Worm (Caenorhabditis elegans) whole organism, L4 larva: ENCODE data around the gene T26H8.4.
"Not testable (repeated sequence)": the region's sequence is repeated elsewhere in the genome, so short reads cannot be mapped to it uniquely, and the experiment has no call there.

Source experiments
- Y105C5A.15 ChIP-seq: fragments of 200-800 bp; sonication (Bioruptor generic); IDR thresholded peaks from 2 replicates; pipeline ENCODE4 v1.3.6; 2022; ENCODE audit warnings: missing genetic modification characterization, missing compliant biosample characterization
- Y48G9A.11 ChIP-seq: fragments of 200-800 bp; sonication (Bioruptor generic); IDR thresholded peaks from 2 replicates; pipeline ENCODE4 v1.3.6; 2022; ENCODE audit warnings: missing genetic modification reagents, missing genetic modification characterization, missing compliant biosample characterization
- Y75B8A.6 ChIP-seq: fragments of 200-800 bp; sonication (Bioruptor generic); IDR thresholded peaks from 2 replicates; pipeline ENCODE4 v1.3.6; 2022; ENCODE audit warnings: missing genetic modification reagents, missing genetic modification characterization, missing compliant biosample characterization
- ZK337.2 ChIP-seq: fragments of 200-800 bp; sonication (Bioruptor generic); IDR thresholded peaks from 2 replicates; pipeline ENCODE4 v1.3.6; 2022; ENCODE audit warnings: missing genetic modification reagents, missing genetic modification characterization, missing compliant biosample characterization
- arid-1 ChIP-seq: fragments of 200-800 bp; sonication (Bioruptor generic); conservative IDR thresholded peaks from 2 replicates; pipeline ENCODE4 v1.3.6; 2022; ENCODE audit warnings: missing genetic modification reagents, missing genetic modification characterization, missing compliant biosample characterization
- ceh-32 ChIP-seq: sonication (generic microtip); optimal IDR thresholded peaks from 2 replicates; lab custom pipeline; 2016; ENCODE audit warnings: mild to moderate bottlenecking, missing genetic modification characterization, missing compliant biosample characterization; ENCODE audit not compliant: poor library complexity
- ctbp-1 ChIP-seq: fragments of 200-800 bp; sonication (Bioruptor generic); IDR thresholded peaks from 2 replicates; pipeline ENCODE4 v1.3.6; 2022; ENCODE audit warnings: missing genetic modification reagents, missing genetic modification characterization, missing compliant biosample characterization
- daf-16 ChIP-seq, 3 experiments: sonication (generic microtip); optimal IDR thresholded peaks; 2 replicates each; lab custom pipeline; 2016 to 2017; ENCODE audit warnings: missing genetic modification characterization in 3 of 3, missing genetic modification reagents in 3 of 3, mild to moderate bottlenecking in 2 of 3, missing compliant biosample characterization in 2 of 3, missing biosample characterization in 1 of 3, moderate library complexity in 1 of 3
- dmd-6 ChIP-seq: fragments of 200-800 bp; sonication (Bioruptor generic); IDR thresholded peaks from 2 replicates; pipeline ENCODE4 v1.3.6; 2022; ENCODE audit warnings: missing genetic modification reagents, missing genetic modification characterization, missing compliant biosample characterization
- dmd-9 ChIP-seq: fragments of 200-800 bp; sonication (Bioruptor generic); IDR thresholded peaks from 2 replicates; pipeline ENCODE4 v1.3.6; 2022; ENCODE audit warnings: missing genetic modification reagents, missing genetic modification characterization, missing compliant biosample characterization
- duxl-1 ChIP-seq: sonication (generic microtip); optimal IDR thresholded peaks from 2 replicates; lab custom pipeline; 2016; ENCODE audit warnings: mild to moderate bottlenecking, missing genetic modification characterization, moderate library complexity, missing compliant biosample characterization; ENCODE audit not compliant: poor library complexity
- dve-1 ChIP-seq: sonication (generic microtip); optimal IDR thresholded peaks from 2 replicates; lab custom pipeline; 2017; ENCODE audit warnings: antibody characterized with exemption, mild to moderate bottlenecking, missing genetic modification characterization, missing compliant biosample characterization; ENCODE audit not compliant: insufficient read depth
- egl-43 ChIP-seq: fragments of 200-800 bp; sonication (Bioruptor generic); IDR thresholded peaks from 2 replicates; pipeline ENCODE4 v1.3.6; 2022; ENCODE audit warnings: missing genetic modification reagents, missing genetic modification characterization, missing compliant biosample characterization
- hif-1 ChIP-seq, 2 experiments: sonication (generic microtip); optimal IDR thresholded peaks; 2 replicates each; lab custom pipeline; 2016 to 2017; ENCODE audit warnings: missing compliant biosample characterization in 2 of 2, missing genetic modification characterization in 2 of 2, missing genetic modification reagents in 2 of 2, missing genotype in 2 of 2, mild to moderate bottlenecking in 1 of 2
- hlh-11 ChIP-seq: fragments of 200-800 bp; sonication (Bioruptor generic); optimal IDR thresholded peaks from 2 replicates; lab custom pipeline; 2018; ENCODE audit warnings: mild to moderate bottlenecking, missing genetic modification characterization, missing compliant biosample characterization
- lim-7 ChIP-seq: fragments of 200-800 bp; sonication (Bioruptor generic); IDR thresholded peaks from 2 replicates; pipeline ENCODE4 v1.3.6; 2022; ENCODE audit warnings: missing genetic modification characterization, missing compliant biosample characterization
- lin-1 ChIP-seq: fragments of 200-800 bp; sonication (Bioruptor generic); IDR thresholded peaks from 2 replicates; pipeline ENCODE4 v1.3.6; 2022; ENCODE audit warnings: missing genetic modification reagents, missing genetic modification characterization, missing compliant biosample characterization
- madf-5 ChIP-seq, 2 experiments: fragments of 200-800 bp; sonication (Bioruptor generic); IDR thresholded peaks; 2 replicates each; pipeline ENCODE4 v1.3.6; 2022; ENCODE audit warnings: missing compliant biosample characterization in 2 of 2, missing genetic modification characterization in 2 of 2
- mdt-29 ChIP-seq: fragments of 200-800 bp; sonication (Bioruptor generic); IDR thresholded peaks from 2 replicates; pipeline ENCODE4 v1.3.6; 2022; ENCODE audit warnings: missing genetic modification reagents, missing genetic modification characterization, missing compliant biosample characterization
- nhr-102 ChIP-seq: sonication (generic microtip); optimal IDR thresholded peaks from 2 replicates; lab custom pipeline; 2016; ENCODE audit warnings: mild to moderate bottlenecking, missing genetic modification characterization, moderate library complexity, missing compliant biosample characterization
- nhr-111 ChIP-seq: fragments of 200-800 bp; sonication (Bioruptor generic); optimal IDR thresholded peaks from 2 replicates; lab custom pipeline; 2018; ENCODE audit warnings: mild to moderate bottlenecking, missing genetic modification characterization, missing compliant biosample characterization
- nhr-28 ChIP-seq: fragments of 150-350 bp; optimal IDR thresholded peaks from 2 replicates; lab custom pipeline; 2014; ENCODE audit warnings: missing biosample characterization, missing genetic modification characterization
- nhr-6 ChIP-seq: fragments of 150-350 bp; optimal IDR thresholded peaks from 2 replicates; lab custom pipeline; 2014; ENCODE audit warnings: missing biosample characterization, missing genetic modification characterization
- pha-4 ChIP-seq, 2 experiments: fragments of 150-350 bp in 1 of 2; fragments of 200-800 bp in 1 of 2; sonication (Bioruptor generic) in 1 of 2; IDR thresholded peaks in 1 of 2; optimal IDR thresholded peaks in 1 of 2; 2 replicates each; pipeline versions ENCODE4 v1.3.6 to Lab custom; 2014 to 2022; ENCODE audit warnings: missing genetic modification characterization in 2 of 2, missing genetic modification reagents in 2 of 2, missing biosample characterization in 1 of 2, missing compliant biosample characterization in 1 of 2
- pqm-1 ChIP-seq: sonication (generic microtip); optimal IDR thresholded peaks from 2 replicates; lab custom pipeline; 2017; ENCODE audit warnings: missing biosample characterization, missing genetic modification characterization
- set-16 ChIP-seq: fragments of 200-800 bp; sonication (Bioruptor generic); IDR thresholded peaks from 2 replicates; pipeline ENCODE4 v1.3.6; 2022; ENCODE audit warnings: missing genetic modification reagents, missing genetic modification characterization, missing compliant biosample characterization
- skn-1 ChIP-seq: fragments of 150-350 bp; optimal IDR thresholded peaks from 2 replicates; lab custom pipeline; 2014; ENCODE audit warnings: missing biosample characterization, missing genetic modification characterization
- snpc-1.2 ChIP-seq: fragments of 200-800 bp; sonication (Bioruptor generic); IDR thresholded peaks from 2 replicates; pipeline ENCODE4 v1.3.6; 2022; ENCODE audit warnings: missing genetic modification reagents, missing genetic modification characterization, missing compliant biosample characterization
- vab-7 ChIP-seq: fragments of 200-800 bp; sonication (Bioruptor generic); IDR thresholded peaks from 2 replicates; pipeline ENCODE4 v1.3.6; 2022; ENCODE audit warnings: missing genetic modification reagents, missing genetic modification characterization, missing compliant biosample characterization

Gene T26H8.4

ce11 chrV:15323417-15323816 lies 16.8 kb upstream of the T26H8.4 start:
- no peak for TF ChIP-seq ceh-32 (tag; lab: Kevin White, UChicago)
- TF ChIP-seq duxl-1 (tag; lab: Kevin White, UChicago), result no peak
- peak; percentile 73 for TF ChIP-seq nhr-28 (tag; lab: Kevin White, UChicago)
- peak; percentile 19 for TF ChIP-seq nhr-6 (tag; lab: Kevin White, UChicago)
- no peak for TF ChIP-seq daf-16 (GFP tag; optimal IDR thresholded peaks at IDR 0.05; lab: Kevin White, UChicago)
- TF ChIP-seq daf-16 (tag; optimal IDR thresholded peaks at IDR 0.05; lab: Kevin White, UChicago), result peak; percentile 44
- peak; percentile 27 for TF ChIP-seq hlh-11 (tag; lab: Kevin White, UChicago)
- TF ChIP-seq hif-1 (tag; optimal IDR thresholded peaks at IDR 0.05; lab: Kevin White, UChicago), result no peak
- no peak for TF ChIP-seq skn-1
- no peak for TF ChIP-seq nhr-102 (tag; lab: Kevin White, UChicago)
- no peak for TF ChIP-seq dmd-9 (GFP tag; lab: Robert Waterston, UW)
- no peak for TF ChIP-seq ZK337.2 (GFP tag; lab: Robert Waterston, UW)
- no peak for TF ChIP-seq madf-5 (GFP tag; IDR thresholded peaks at IDR 0.05; lab: Robert Waterston, UW)
- peak; percentile 23 for TF ChIP-seq dve-1 (tag; lab: Kevin White, UChicago)
- TF ChIP-seq nhr-111, result no peak
- peak; percentile 74 for TF ChIP-seq pqm-1
- peak; percentile 59 for TF ChIP-seq dmd-6 (GFP tag; lab: Robert Waterston, UW)
- TF ChIP-seq egl-43, result no peak

ce11 chrV:15322653-15323052 lies 16.0 kb upstream of the T26H8.4 start, which contains the start of gene nhr-247:
nhr-247 (plus strand) TSS chrV:15322982.
- TF ChIP-seq daf-16 (GFP tag; optimal IDR thresholded peaks at IDR 0.05; lab: Kevin White, UChicago), result not testable (repeated sequence)
- TF ChIP-seq daf-16 (tag; optimal IDR thresholded peaks at IDR 0.05; lab: Kevin White, UChicago) (peak; percentile 24), nhr-28 (tag; lab: Kevin White, UChicago) (peak; percentile 71), dmd-6 (GFP tag; lab: Robert Waterston, UW) (peak; percentile 65), pqm-1 (peak; percentile 15)
- TF ChIP-seq, all 104 proteins: peak for 4; not testable (repeated sequence) for 100

- 0 out of 2 replicates have a peak, but pooled peaks have one; percentile 21 for TF ChIP-seq egl-43
- TF ChIP-seq snpc-1.2 (GFP tag; lab: Robert Waterston, UW), result 0 out of 2 replicates have a peak, but pooled peaks have one; percentile 12
- TF ChIP-seq set-16, result peak; percentile 82
These were observed 15.3 kb upstream of the T26H8.4 start for ce11 chrV:15321912-15322311.

- 0 out of 2 replicates have a peak, but pooled peaks have one; percentile 60 for TF ChIP-seq Y48G9A.11 (GFP tag; lab: Robert Waterston, UW)
- 0 out of 2 replicates have a peak, but pooled peaks have one; percentile 30 for TF ChIP-seq Y105C5A.15 (GFP tag; lab: Robert Waterston, UW)
- 0 out of 2 replicates have a peak, but pooled peaks have one; percentile 24 for TF ChIP-seq egl-43
- TF ChIP-seq vab-7 (GFP tag; lab: Robert Waterston, UW), result peak; percentile 51; the same call in 1 of the 2 replicates
- TF ChIP-seq madf-5 (GFP tag; IDR thresholded peaks at IDR 0.05; lab: Robert Waterston, UW), result 0 out of 4 replicates have a peak, but pooled peaks of 1 of the 2 experiments have one; percentile 63
- TF ChIP-seq snpc-1.2 (GFP tag; lab: Robert Waterston, UW), result peak; percentile 59; the same call in 1 of the 2 replicates
- TF ChIP-seq ctbp-1, result peak; percentile 57; the same call in 1 of the 2 replicates
- TF ChIP-seq lim-7 (GFP tag; lab: Robert Waterston, UW), result peak; percentile 73
- TF ChIP-seq Y75B8A.6 (GFP tag; lab: Robert Waterston, UW), result 0 out of 2 replicates have a peak, but pooled peaks have one; percentile 46
- TF ChIP-seq mdt-29, result peak; percentile 86
- peak; percentile 76; the same call in 1 of the 2 replicates for TF ChIP-seq arid-1 (GFP tag; lab: Robert Waterston, UW)
- TF ChIP-seq pha-4 (GFP tag; IDR thresholded peaks at IDR 0.05; lab: Robert Waterston, UW), result peak; percentile 74; the same call in 1 of the 2 replicates
- TF ChIP-seq pha-4 (tag; optimal IDR thresholded peaks at IDR 0.05; lab: Kevin White, UChicago), result not testable (repeated sequence)
- 0 out of 2 replicates have a peak, but pooled peaks have one; percentile 57 for TF ChIP-seq lin-1 (GFP tag; lab: Robert Waterston, UW)
These were observed 14.2 kb upstream of the T26H8.4 start for ce11 chrV:15320756-15321332.
